Fruit fly (Drosophila melanogaster): ENCODE measurements around the gene Ibf1.

The Ibf1 gene

dm6 chr3R:9233763-9234162, 25.0 kb upstream of the Ibf1 start (continued):
- TF ChIP-seq CG11093 (GFP tag; IDR thresholded peaks at IDR 0.05) = no peak
- no peak for TF ChIP-seq caup (GFP tag; optimal IDR thresholded peaks at IDR 0.05; ENCODE audit: severe bottlenecking)
- TF ChIP-seq Fer2 (tag; optimal IDR thresholded peaks at IDR 0.05) = no peak
- TF ChIP-seq CG12659 (GFP tag; optimal IDR thresholded peaks at IDR 0.05) = no peak
- TF ChIP-seq CG32767 (GFP tag; IDR thresholded peaks at IDR 0.05) = no peak
- no peak for TF ChIP-seq Ravus (GFP tag; IDR thresholded peaks at IDR 0.05)
- no peak for TF ChIP-seq CG17186 (GFP tag; optimal IDR thresholded peaks at IDR 0.05)
- no peak for TF ChIP-seq trh (GFP tag; optimal IDR thresholded peaks at IDR 0.05)
- TF ChIP-seq CG7963 (GFP tag; IDR thresholded peaks at IDR 0.05; ENCODE audit: partially characterized antibody) = 0 out of 3 replicates have a peak, but pooled peaks have one; percentile 19
- 0 out of 2 replicates have a peak, but pooled peaks have one; percentile 27 for TF ChIP-seq CG4360 (GFP tag; IDR thresholded peaks at IDR 0.05)
- no peak for TF ChIP-seq Bteb2 (GFP tag; optimal IDR thresholded peaks at IDR 0.05)
- no peak for TF ChIP-seq usp (GFP tag; optimal IDR thresholded peaks at IDR 0.05)
- TF ChIP-seq CG3407 (GFP tag; optimal IDR thresholded peaks at IDR 0.05) = no peak
- no peak for TF ChIP-seq C15 (GFP tag; IDR thresholded peaks at IDR 0.05)
- TF ChIP-seq CG17359 (tag; optimal IDR thresholded peaks at IDR 0.05) = no peak
- 0 out of 3 replicates have a peak, but pooled peaks have one; percentile 18 for TF ChIP-seq CG16813 (GFP tag; IDR thresholded peaks at IDR 0.05; ENCODE audit: partially characterized antibody)
- TF ChIP-seq CHES-1-like (GFP tag; optimal IDR thresholded peaks at IDR 0.05) = no peak
- TF ChIP-seq ara (GFP tag; IDR thresholded peaks at IDR 0.05) = no peak
- no peak for TF ChIP-seq sc (optimal IDR thresholded peaks at IDR 0.05)
- TF ChIP-seq sc (GFP tag; optimal IDR thresholded peaks at IDR 0.05) = no peak
- TF ChIP-seq CG8478 (optimal IDR thresholded peaks at IDR 0.05) = peak; percentile 22
- no peak for TF ChIP-seq MTF-1 (GFP tag; optimal IDR thresholded peaks at IDR 0.05; ENCODE audit: borderline replicate concordance)
- no peak for TF ChIP-seq Atf-2 (GFP tag; optimal IDR thresholded peaks at IDR 0.05)
- no peak for TF ChIP-seq CG14014 (GFP tag; IDR thresholded peaks at IDR 0.05)
- TF ChIP-seq sob (GFP tag; IDR thresholded peaks at IDR 0.05) = no peak
- no peak for TF ChIP-seq bsh (GFP tag; optimal IDR thresholded peaks at IDR 0.05)
- peak; percentile 18 for TF ChIP-seq CG6654 (GFP tag; optimal IDR thresholded peaks at IDR 0.05)
- TF ChIP-seq Dfd (GFP tag; optimal IDR thresholded peaks at IDR 0.05) = peak in 1 of 2 experiments; percentile 95
- TF ChIP-seq CG11504 (tag; optimal IDR thresholded peaks at IDR 0.05) = peak; percentile 92
- no peak for TF ChIP-seq CG17802 (tag; optimal IDR thresholded peaks at IDR 0.05)
- TF ChIP-seq Xrp1 (GFP tag; IDR thresholded peaks at IDR 0.05) = no peak
- no peak for TF ChIP-seq odd (GFP tag; optimal IDR thresholded peaks at IDR 0.05)
- TF ChIP-seq CG3847 (GFP tag; IDR thresholded peaks at IDR 0.05) = no peak
- TF ChIP-seq crol (GFP tag; IDR thresholded peaks at IDR 0.05) = 0 out of 2 replicates have a peak, but pooled peaks have one; percentile 3
- TF ChIP-seq tx (GFP tag; optimal IDR thresholded peaks at IDR 0.05) = no peak
- no peak for TF ChIP-seq H15 (GFP tag; IDR thresholded peaks at IDR 0.05)
- TF ChIP-seq CG5245 (GFP tag; optimal IDR thresholded peaks at IDR 0.05) = no peak
- no peak for TF ChIP-seq vfl (GFP tag; optimal IDR thresholded peaks at IDR 0.05)
- TF ChIP-seq CG2199 (GFP tag; IDR thresholded peaks at IDR 0.05) = no peak
- no peak for TF ChIP-seq CG9797 (GFP tag; optimal IDR thresholded peaks at IDR 0.05)
- TF ChIP-seq tin (GFP tag; optimal IDR thresholded peaks at IDR 0.05) = no peak
- no peak for TF ChIP-seq ato (GFP tag; IDR thresholded peaks at IDR 0.05; ENCODE audit: partially characterized antibody)
- TF ChIP-seq BEAF-32 (GFP tag; optimal IDR thresholded peaks at IDR 0.05) = no peak
- TF ChIP-seq chinmo (GFP tag; IDR thresholded peaks at IDR 0.05; ENCODE audit: partially characterized antibody) = 0 out of 4 replicates have a peak, but pooled peaks have one; percentile 24
- no peak for TF ChIP-seq p53 (GFP tag; optimal IDR thresholded peaks at IDR 0.05)
- no peak for TF ChIP-seq ems (GFP tag; optimal IDR thresholded peaks at IDR 0.05)
- no peak for TF ChIP-seq CG30431 (GFP tag; optimal IDR thresholded peaks at IDR 0.05)
- no peak for TF ChIP-seq CG14441 (GFP tag; IDR thresholded peaks at IDR 0.05)
- TF ChIP-seq esg (GFP tag; conservative IDR thresholded peaks at IDR 0.05) = no peak
